Worm (Caenorhabditis elegans) whole organism, L2 larva: ENCODE results near the gene mrpl-32.

Experiments used
- C34F6.9 ChIP-seq: fragments of 150-350 bp; optimal IDR thresholded peaks from 2 replicates; lab custom pipeline; 2014; ENCODE audit warnings: missing biosample characterization, missing genetic modification characterization
- F13H6.1 ChIP-seq: sonication (generic microtip); optimal IDR thresholded peaks from 2 replicates; lab custom pipeline; 2016; ENCODE audit warnings: missing genetic modification characterization, missing compliant biosample characterization
- ama-1 ChIP-seq: fragments of 150-350 bp; optimal IDR thresholded peaks from 2 replicates; lab custom pipeline; 2018; ENCODE audit warnings: inconsistent platforms
- blmp-1 ChIP-seq: sonication (generic microtip); optimal IDR thresholded peaks from 2 replicates; lab custom pipeline; 2017; ENCODE audit warnings: missing genetic modification characterization, mild to moderate bottlenecking, missing compliant biosample characterization, antibody characterized with exemption, moderate library complexity; ENCODE audit not compliant: insufficient read depth
- crh-2 ChIP-seq: sonication (generic microtip); optimal IDR thresholded peaks from 2 replicates; lab custom pipeline; 2017; ENCODE audit warnings: missing biosample characterization, missing genetic modification characterization
- elt-1 ChIP-seq: fragments of 150-350 bp; optimal IDR thresholded peaks from 2 replicates; lab custom pipeline; 2014; ENCODE audit warnings: missing biosample characterization, missing genetic modification characterization
- fos-1 ChIP-seq: fragments of 150-350 bp; optimal IDR thresholded peaks from 2 replicates; lab custom pipeline; 2014; ENCODE audit warnings: missing biosample characterization, missing genetic modification characterization
- gmeb-1 ChIP-seq: fragments of 150-350 bp; optimal IDR thresholded peaks from 2 replicates; lab custom pipeline; 2014; ENCODE audit warnings: missing biosample characterization, missing genetic modification characterization
- lin-11 ChIP-seq: fragments of 150-350 bp; sonication (generic microtip); optimal IDR thresholded peaks from 2 replicates; lab custom pipeline; 2014; ENCODE audit warnings: missing biosample characterization, missing genetic modification characterization, inconsistent platforms, mixed read lengths
- lin-39 ChIP-seq: fragments of 150-350 bp; optimal IDR thresholded peaks from 2 replicates; lab custom pipeline; 2014; ENCODE audit warnings: missing biosample characterization, missing genetic modification reagents, missing genetic modification characterization
- lsy-2 ChIP-seq, 2 experiments: fragments of 150-350 bp in 1 of 2; sonication (generic microtip) in 1 of 2; optimal IDR thresholded peaks; 2 replicates each; lab custom pipeline; 2014 to 2017; ENCODE audit warnings: missing biosample characterization in 2 of 2, missing genetic modification characterization in 2 of 2
- mbf-1 ChIP-seq: sonication (generic microtip); optimal IDR thresholded peaks from 2 replicates; lab custom pipeline; 2017; ENCODE audit warnings: missing biosample characterization, missing genetic modification characterization
- mdl-1 ChIP-seq, 2 experiments: fragments of 150-350 bp in 1 of 2; sonication (generic microtip) in 1 of 2; optimal IDR thresholded peaks; 2 replicates each; lab custom pipeline; 2017; ENCODE audit warnings: missing biosample characterization in 2 of 2, missing genetic modification characterization in 2 of 2
- nhr-11 ChIP-seq: fragments of 150-350 bp; optimal IDR thresholded peaks from 2 replicates; lab custom pipeline; 2014; ENCODE audit warnings: missing biosample characterization, missing genetic modification characterization
- nhr-129 ChIP-seq: fragments of 150-350 bp; optimal IDR thresholded peaks from 2 replicates; lab custom pipeline; 2014; ENCODE audit warnings: missing biosample characterization, missing genetic modification characterization
- nhr-21 ChIP-seq: fragments of 150-350 bp; optimal IDR thresholded peaks from 2 replicates; lab custom pipeline; 2014; ENCODE audit warnings: missing biosample characterization, missing genetic modification characterization
- nhr-23 ChIP-seq: fragments of 150-350 bp; optimal IDR thresholded peaks from 2 replicates; lab custom pipeline; 2014; ENCODE audit warnings: missing biosample characterization, missing genetic modification reagents, missing genetic modification characterization
- nhr-237 ChIP-seq: fragments of 150-350 bp; optimal IDR thresholded peaks from 2 replicates; lab custom pipeline; 2014; ENCODE audit warnings: missing biosample characterization, missing genetic modification characterization
- nhr-25 ChIP-seq: fragments of 150-350 bp; sonication (generic microtip); optimal IDR thresholded peaks from 3 replicates; lab custom pipeline; 2014; ENCODE audit warnings: missing biosample characterization, missing genetic modification characterization
- nhr-6 ChIP-seq: fragments of 150-350 bp; optimal IDR thresholded peaks from 2 replicates; lab custom pipeline; 2014; ENCODE audit warnings: missing biosample characterization, missing genetic modification characterization
- nhr-77 ChIP-seq: fragments of 150-350 bp; optimal IDR thresholded peaks from 2 replicates; lab custom pipeline; 2014; ENCODE audit warnings: missing biosample characterization, missing genetic modification characterization
- skn-1 ChIP-seq: sonication (generic microtip); optimal IDR thresholded peaks from 2 replicates; lab custom pipeline; 2017; ENCODE audit warnings: missing biosample characterization, missing genetic modification characterization
- sma-3 ChIP-seq: sonication (generic microtip); optimal IDR thresholded peaks from 2 replicates; lab custom pipeline; 2016; ENCODE audit warnings: missing genetic modification reagents, missing genetic modification characterization, missing compliant biosample characterization
- sma-9 ChIP-seq, 2 experiments: fragments of 150-350 bp in 1 of 2; sonication (generic microtip) in 1 of 2; optimal IDR thresholded peaks; 2 replicates each; lab custom pipeline; 2014 to 2016; ENCODE audit warnings: missing genetic modification characterization in 2 of 2, mild to moderate bottlenecking in 1 of 2, missing biosample characterization in 1 of 2, missing compliant biosample characterization in 1 of 2, missing genetic modification reagents in 1 of 2, moderate library complexity in 1 of 2
- unc-39 ChIP-seq: fragments of 150-350 bp; optimal IDR thresholded peaks from 2 replicates; lab custom pipeline; 2014; ENCODE audit warnings: missing biosample characterization, missing genetic modification characterization
- unc-55 ChIP-seq: fragments of 150-350 bp; sonication (generic microtip); optimal IDR thresholded peaks from 3 replicates; lab custom pipeline; 2014; ENCODE audit warnings: missing biosample characterization, missing genetic modification reagents, missing genetic modification characterization
- ztf-1 ChIP-seq: fragments of 200-800 bp; sonication (Bioruptor generic); conservative IDR thresholded peaks from 2 replicates; pipeline ENCODE4 v1.3.6; 2022; ENCODE audit warnings: missing genetic modification characterization, missing compliant biosample characterization
- ztf-11 ChIP-seq: sonication (generic microtip); optimal IDR thresholded peaks from 2 replicates; lab custom pipeline; 2017; ENCODE audit warnings: missing biosample characterization, missing genetic modification characterization
- ztf-4 ChIP-seq: fragments of 150-350 bp; optimal IDR thresholded peaks from 2 replicates; lab custom pipeline; 2014; ENCODE audit warnings: missing biosample characterization, missing genetic modification characterization

mrpl-32 gene

ce11 chrIII:8417192-8417967 lies 32.2 kb upstream of the mrpl-32 start (continued):
- TF ChIP-seq gmeb-1 (tag; lab: Kevin White, UChicago): peak; percentile 73
- TF ChIP-seq mbf-1 (tag; lab: Kevin White, UChicago): no peak
- no peak for TF ChIP-seq unc-39 (tag; lab: Kevin White, UChicago)
- TF ChIP-seq ztf-11: peak; percentile 49

ce11 chrIII:8417968-8418267 lies 31.6 kb upstream of the mrpl-32 start, which contains the start of gene sor-1:
Gene sor-1, plus strand, starts transcription at chrIII:8418168.
- no peak for TF ChIP-seq nhr-11 (tag; lab: Kevin White, UChicago)

- peak; percentile 79 for TF ChIP-seq C34F6.9 (tag; lab: Kevin White, UChicago)
- TF ChIP-seq nhr-21: peak; percentile 49
- peak; percentile 53 to 83 for TF ChIP-seq lsy-2 (tag; optimal IDR thresholded peaks at IDR 0.05; lab: Kevin White, UChicago)
- no peak for TF ChIP-seq ztf-4 (tag; lab: Kevin White, UChicago)
- no peak for TF ChIP-seq nhr-77 (tag; lab: Kevin White, UChicago)
- TF ChIP-seq gmeb-1 (tag; lab: Kevin White, UChicago): peak; percentile 60
- no peak for TF ChIP-seq nhr-237 (tag; lab: Kevin White, UChicago)
- peak; percentile 36 for TF ChIP-seq sma-9 (GFP tag; optimal IDR thresholded peaks at IDR 0.05; lab: Kevin White, UChicago)
- no peak for TF ChIP-seq sma-9 (tag; optimal IDR thresholded peaks at IDR 0.05; lab: Kevin White, UChicago)
- TF ChIP-seq blmp-1 (tag; lab: Kevin White, UChicago): peak; percentile 55
- TF ChIP-seq mdl-1 (tag; optimal IDR thresholded peaks at IDR 0.05; lab: Kevin White, UChicago): peak in 1 of 2 experiments; percentile 13
- peak; percentile 93 for TF ChIP-seq crh-2
- peak; percentile 47 for TF ChIP-seq lin-11
- peak; percentile 59 for TF ChIP-seq fos-1 (tag; lab: Kevin White, UChicago)
- no peak for TF ChIP-seq lin-39
- peak; percentile 74 for TF ChIP-seq nhr-25 (tag; lab: Kevin White, UChicago)
- peak; percentile 5 for TF ChIP-seq skn-1 (tag; lab: Kevin White, UChicago)
- TF ChIP-seq nhr-129 (tag; lab: Kevin White, UChicago): peak; percentile 82
- peak; percentile 52 for TF ChIP-seq sma-3 (GFP tag; lab: Kevin White, UChicago)
- peak; percentile 76 for TF ChIP-seq F13H6.1 (tag; lab: Kevin White, UChicago)
- TF ChIP-seq unc-55 (GFP tag; lab: Kevin White, UChicago): peak; percentile 56
Observed at ce11 chrIII:8425076-8425475, 24.5 kb upstream of the mrpl-32 start.

- no peak for TF ChIP-seq elt-1 (tag; lab: Kevin White, UChicago)
- no peak for TF ChIP-seq F13H6.1 (tag; lab: Kevin White, UChicago)
- TF ChIP-seq lsy-2 (tag; optimal IDR thresholded peaks at IDR 0.05; lab: Kevin White, UChicago): peak in 1 of 2 experiments; percentile 55
- TF ChIP-seq ztf-1: no peak
- TF ChIP-seq crh-2: peak; percentile 14
- peak; percentile 14 for TF ChIP-seq C34F6.9 (tag; lab: Kevin White, UChicago)
- peak; percentile 66 for TF ChIP-seq blmp-1 (tag; lab: Kevin White, UChicago)
- peak; percentile 32 for TF ChIP-seq unc-55 (GFP tag; lab: Kevin White, UChicago)
- no peak for TF ChIP-seq skn-1 (tag; lab: Kevin White, UChicago)
- no peak for TF ChIP-seq sma-3 (GFP tag; lab: Kevin White, UChicago)
- TF ChIP-seq nhr-6 (tag; lab: Kevin White, UChicago): peak; percentile 7
- TF ChIP-seq, all 48 proteins: peak for 6
Observed at ce11 chrIII:8426271-8426670, 23.3 kb upstream of the mrpl-32 start, which contains the start of gene cec-1. Gene cec-1, plus strand, starts transcription at chrIII:8426333.

- TF ChIP-seq ztf-4 (tag; lab: Kevin White, UChicago) (no peak), unc-55 (GFP tag; lab: Kevin White, UChicago) (peak; percentile 30), lsy-2 (tag; optimal IDR thresholded peaks at IDR 0.05; lab: Kevin White, UChicago) (peak in 1 of 2 experiments; percentile 18)
Observed at ce11 chrIII:8429035-8429434, 20.5 kb upstream of the mrpl-32 start, which contains the start of gene ZK1236.1. Gene ZK1236.1, plus strand, starts transcription at chrIII:8429297.

ce11 chrIII:8429497-8429896 lies 20.1 kb upstream of the mrpl-32 start:
- TF ChIP-seq nhr-23 (tag; lab: Kevin White, UChicago) (no peak), nhr-25 (tag; lab: Kevin White, UChicago) (no peak), ama-1 (lab: Kevin White, UChicago) (no peak)
